Worm (Caenorhabditis elegans): ENCODE data around the gene cdh-12.

Gene cdh-12

ce11 chrIII:1142798-1143197 lies 9.0 kb upstream of the cdh-12 start, which contains the start of gene smr-1:
Gene smr-1, plus strand, starts transcription at chrIII:1143172.
- TF ChIP-seq madf-2 (tag; optimal IDR thresholded peaks at IDR 0.05) (peak; percentile 9), nfya-1 (tag; optimal IDR thresholded peaks at IDR 0.05) (peak; percentile 58), hlh-8 (tag; optimal IDR thresholded peaks at IDR 0.05) (no peak), odd-2 (tag; optimal IDR thresholded peaks at IDR 0.05) (no peak), ets-4 (tag; optimal IDR thresholded peaks at IDR 0.05) (peak; percentile 16), T23F11.4 (GFP tag; optimal IDR thresholded peaks at IDR 0.05) (peak; percentile 3), ceh-24 (tag; optimal IDR thresholded peaks at IDR 0.05) (no peak), dve-1 (tag; optimal IDR thresholded peaks at IDR 0.05) (peak; percentile 55), hlh-30 (tag; optimal IDR thresholded peaks at IDR 0.05; ENCODE audit: insufficient read depth) (no peak), elt-4 (tag; optimal IDR thresholded peaks at IDR 0.05) (no peak), hlh-6 (tag; optimal IDR thresholded peaks at IDR 0.05) (no peak), lin-11 (tag; optimal IDR thresholded peaks at IDR 0.05) (no peak), ceh-14 (tag; optimal IDR thresholded peaks at IDR 0.05) (no peak), K09A11.1 (tag; optimal IDR thresholded peaks at IDR 0.05; ENCODE audit: insufficient read depth) (no peak), elt-2 (tag; optimal IDR thresholded peaks at IDR 0.05) (peak; percentile 56), ceh-34 (tag; optimal IDR thresholded peaks at IDR 0.05) (peak; percentile 16), unc-86 (tag; optimal IDR thresholded peaks at IDR 0.05) (peak; percentile 57), unc-3 (GFP tag; conservative IDR thresholded peaks at IDR 0.05) (0 out of 2 replicates have a peak, but pooled peaks have one; percentile 48), unc-3 (tag; optimal IDR thresholded peaks at IDR 0.05) (peak; percentile 21), Y22D7AL.16 (tag; optimal IDR thresholded peaks at IDR 0.05) (no peak), ceh-48 (tag; optimal IDR thresholded peaks at IDR 0.05) (peak; percentile 71), ceh-22 (tag; optimal IDR thresholded peaks at IDR 0.05) (no peak), nhr-232 (tag; optimal IDR thresholded peaks at IDR 0.05) (peak; percentile 4), hlh-15 (tag; optimal IDR thresholded peaks at IDR 0.05) (no peak), unc-42 (tag; optimal IDR thresholded peaks at IDR 0.05) (peak; percentile 41), gmeb-2 (tag; optimal IDR thresholded peaks at IDR 0.05) (peak; percentile 51), ztf-16 (tag; optimal IDR thresholded peaks at IDR 0.05) (peak; percentile 49), pqm-1 (tag; optimal IDR thresholded peaks at IDR 0.05) (no peak), fax-1 (tag; optimal IDR thresholded peaks at IDR 0.05) (peak; percentile 17), ceh-18 (tag; optimal IDR thresholded peaks at IDR 0.05) (peak; percentile 36), ceh-45 (GFP tag; IDR thresholded peaks at IDR 0.05) (no peak), tbx-2 (tag; optimal IDR thresholded peaks at IDR 0.05) (peak; percentile 68), sdc-2 (tag; optimal IDR thresholded peaks at IDR 0.05) (peak; percentile 33), che-1 (tag; optimal IDR thresholded peaks at IDR 0.05) (peak; percentile 38), pros-1 (tag; optimal IDR thresholded peaks at IDR 0.05) (no peak), hlh-13 (GFP tag; optimal IDR thresholded peaks at IDR 0.05) (peak; percentile 3), ceh-31 (tag; optimal IDR thresholded peaks at IDR 0.05) (no peak), ref-2 (tag; optimal IDR thresholded peaks at IDR 0.05) (no peak), ceh-30 (tag; optimal IDR thresholded peaks at IDR 0.05) (peak; percentile 54), pat-9 (tag; optimal IDR thresholded peaks at IDR 0.05) (no peak), ceh-9 (tag; optimal IDR thresholded peaks at IDR 0.05) (no peak), syd-9 (tag; optimal IDR thresholded peaks at IDR 0.05) (no peak), C38D4.7 (GFP tag; optimal IDR thresholded peaks at IDR 0.05) (peak; percentile 25), ceh-19 (GFP tag; optimal IDR thresholded peaks at IDR 0.05) (no peak), sox-4 (tag; optimal IDR thresholded peaks at IDR 0.05) (peak; percentile 70), pha-2 (tag; optimal IDR thresholded peaks at IDR 0.05) (no peak), K02D7.2 (tag; optimal IDR thresholded peaks at IDR 0.05) (no peak), ttx-3 (tag; optimal IDR thresholded peaks at IDR 0.05) (peak; percentile 47)

Measured in whole organism, late embryonic.